Fruit fly (Drosophila melanogaster): Measurements from ENCODE around the gene CG42688.

The CG42688 gene

DNA sequence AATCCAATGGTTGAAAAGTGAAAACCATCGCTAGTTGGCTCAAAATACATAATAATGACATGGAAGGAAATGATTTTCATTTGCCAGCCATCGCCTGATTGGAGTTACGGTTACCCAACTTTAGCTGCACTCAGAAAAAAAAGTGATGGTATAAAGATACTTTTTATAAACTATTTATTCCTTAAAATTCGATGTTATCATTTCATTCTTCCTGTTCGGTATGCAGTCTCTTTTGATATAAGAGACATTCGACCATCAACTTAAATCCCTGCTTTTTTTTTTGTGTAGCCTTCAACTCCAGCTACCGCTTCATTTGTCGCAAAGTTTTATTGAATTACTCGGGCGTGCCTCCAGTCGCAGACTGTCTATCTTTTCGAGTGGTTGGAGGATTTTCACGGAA is 29.8 kb upstream of the CG42688 start (continued):
- TF ChIP-seq org-1 (GFP tag; optimal IDR thresholded peaks at IDR 0.05) (no peak), CG10209 (GFP tag; optimal IDR thresholded peaks at IDR 0.05) (peak; percentile 25), Atf-2 (GFP tag; optimal IDR thresholded peaks at IDR 0.05) (peak; percentile 4), gem (tag; optimal IDR thresholded peaks at IDR 0.05) (peak; percentile 54), CG10366 (GFP tag; IDR thresholded peaks at IDR 0.05) (no peak), jigr1 (GFP tag; IDR thresholded peaks at IDR 0.05) (no peak), Six4 (GFP tag; optimal IDR thresholded peaks at IDR 0.05) (no peak), Oli (tag; optimal IDR thresholded peaks at IDR 0.05) (peak; percentile 17), CG1602 (GFP tag; optimal IDR thresholded peaks at IDR 0.05) (no peak), pum (GFP tag; optimal IDR thresholded peaks at IDR 0.05) (no peak), CG2120 (GFP tag; optimal IDR thresholded peaks at IDR 0.05) (peak; percentile 14), E2f2 (GFP tag; IDR thresholded peaks at IDR 0.05) (no peak), Mes4 (GFP tag; optimal IDR thresholded peaks at IDR 0.05) (no peak), CG12391 (tag; optimal IDR thresholded peaks at IDR 0.05) (peak; percentile 18), CG9437 (GFP tag; optimal IDR thresholded peaks at IDR 0.05) (no peak), lov (optimal IDR thresholded peaks at IDR 0.05) (no peak), lov (GFP tag; IDR thresholded peaks at IDR 0.05) (no peak), NC2α (GFP tag; optimal IDR thresholded peaks at IDR 0.05) (no peak), B-H2 (GFP tag; optimal IDR thresholded peaks at IDR 0.05) (no peak), CG17359 (tag; optimal IDR thresholded peaks at IDR 0.05) (no peak), H2.0 (GFP tag; IDR thresholded peaks at IDR 0.05) (no peak), nau (GFP tag; optimal IDR thresholded peaks at IDR 0.05) (no peak), inv (GFP tag; IDR thresholded peaks at IDR 0.05; ENCODE audit: partially characterized antibody) (no peak), CG2678 (tag; optimal IDR thresholded peaks at IDR 0.05) (peak; percentile 1), CG18619 (GFP tag; optimal IDR thresholded peaks at IDR 0.05) (no peak), CG1832 (GFP tag; optimal IDR thresholded peaks at IDR 0.05) (no peak), CG2116 (GFP tag; optimal IDR thresholded peaks at IDR 0.05) (no peak), dmrt11E (tag; optimal IDR thresholded peaks at IDR 0.05) (peak; percentile 51), hkb (optimal IDR thresholded peaks at IDR 0.05) (no peak), hkb (GFP tag; IDR thresholded peaks at IDR 0.05) (no peak), tio (GFP tag; optimal IDR thresholded peaks at IDR 0.05) (peak; percentile 2), cg (GFP tag; optimal IDR thresholded peaks at IDR 0.05) (no peak), CG31441 (GFP tag; IDR thresholded peaks at IDR 0.05) (no peak), tin (GFP tag; optimal IDR thresholded peaks at IDR 0.05) (peak; percentile 11)

DNA sequence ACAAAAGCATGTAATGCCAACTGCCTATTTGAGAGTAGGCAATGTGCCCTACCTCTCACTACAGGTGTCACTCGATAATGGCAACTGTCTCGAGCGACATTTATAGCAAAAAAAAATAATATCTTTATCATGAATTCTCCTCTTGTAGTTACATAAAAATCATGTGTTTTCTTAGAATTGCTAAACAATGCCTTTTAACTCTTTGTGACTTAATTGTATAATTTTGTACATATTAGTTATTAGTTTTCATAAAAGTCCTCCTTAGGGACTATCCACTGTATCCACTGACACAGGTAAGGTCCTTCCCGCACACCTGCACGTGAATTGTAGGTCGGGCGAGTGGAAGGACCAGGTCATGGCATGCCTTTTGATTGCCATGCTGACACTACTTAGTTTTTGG is 26.3 kb upstream of the CG42688 start:
- TF ChIP-seq CG4424 (GFP tag; optimal IDR thresholded peaks at IDR 0.05) (no peak), CG12659 (GFP tag; optimal IDR thresholded peaks at IDR 0.05) (no peak), unc-4 (GFP tag; IDR thresholded peaks at IDR 0.05; ENCODE audit: partially characterized antibody) (no peak), CG6654 (GFP tag; optimal IDR thresholded peaks at IDR 0.05) (no peak), prd (optimal IDR thresholded peaks at IDR 0.05) (no peak), prd (GFP tag; IDR thresholded peaks at IDR 0.05) (peak; percentile 46; the same call in 1 of the 3 replicates), ken (GFP tag; IDR thresholded peaks at IDR 0.05) (no peak), CG1647 (GFP tag; optimal IDR thresholded peaks at IDR 0.05) (no peak), D19B (GFP tag; optimal IDR thresholded peaks at IDR 0.05) (no peak), dan (GFP tag; IDR thresholded peaks at IDR 0.05) (no peak), jumu (GFP tag; optimal IDR thresholded peaks at IDR 0.05) (no peak), CG6689 (GFP tag; IDR thresholded peaks at IDR 0.05) (no peak), MESR4 (GFP tag; optimal IDR thresholded peaks at IDR 0.05) (no peak), trh (GFP tag; optimal IDR thresholded peaks at IDR 0.05) (no peak), CG18599 (GFP tag; optimal IDR thresholded peaks at IDR 0.05) (peak; percentile 15), Hey (tag; optimal IDR thresholded peaks at IDR 0.05) (no peak), Xrp1 (GFP tag; IDR thresholded peaks at IDR 0.05) (0 out of 2 replicates have a peak, but pooled peaks have one; percentile 18), zen (tag; optimal IDR thresholded peaks at IDR 0.05) (peak; percentile 14), Dek (tag; optimal IDR thresholded peaks at IDR 0.05) (no peak), CG2129 (GFP tag; IDR thresholded peaks at IDR 0.05; ENCODE audit: partially characterized antibody) (no peak)

Data from whole organism, embryonic.